Worm (Caenorhabditis elegans): ENCODE results near the gene srsx-2.
A peak's percentile ranks its signal among the peaks of the same experiment; 100 is the strongest.

srsx-2 gene

DNA sequence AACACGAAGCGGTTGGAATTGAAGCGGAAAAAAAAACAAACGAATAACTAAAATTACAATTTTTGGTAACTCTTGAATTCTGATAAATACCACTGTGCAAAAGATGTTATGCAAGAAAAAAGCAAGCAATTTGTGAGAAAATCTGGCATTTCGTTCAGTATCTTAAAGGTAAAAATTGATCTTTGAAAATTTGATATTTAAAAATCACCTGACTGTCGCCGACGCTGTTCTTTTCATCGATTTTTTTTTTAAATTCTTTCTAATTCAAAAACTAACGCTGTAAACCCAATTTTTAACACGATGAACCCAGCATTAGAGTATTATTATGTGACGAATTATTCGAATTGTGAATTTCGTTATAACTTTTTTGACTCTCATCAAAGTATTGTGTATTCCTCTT is 35.5 kb upstream of the srsx-2 start, which contains the start of gene srh-123:
Gene srh-123 (plus strand): TSS at position 301 of the 400 bp plus-strand sequence.
- TF ChIP-seq K12H6.12 (tag; optimal IDR thresholded peaks at IDR 0.05), result no peak
- TF ChIP-seq dpff-1 (tag; optimal IDR thresholded peaks at IDR 0.05), result no peak
- no peak for TF ChIP-seq ceh-100 (GFP tag; IDR thresholded peaks at IDR 0.05)
- TF ChIP-seq B0261.1 (tag; optimal IDR thresholded peaks at IDR 0.05), result no peak
- TF ChIP-seq tbp1 (GFP tag; optimal IDR thresholded peaks at IDR 0.05), result no peak
- no peak for TF ChIP-seq lag-1 (GFP tag; IDR thresholded peaks at IDR 0.05)
- TF ChIP-seq dpl-1 (GFP tag; optimal IDR thresholded peaks at IDR 0.05), result no peak
- no peak for TF ChIP-seq pha-4 (tag; optimal IDR thresholded peaks at IDR 0.05)
- no peak for TF ChIP-seq D2030.7 (GFP tag; IDR thresholded peaks at IDR 0.05)
- no peak for TF ChIP-seq rec-8 (tag; optimal IDR thresholded peaks at IDR 0.05)
- TF ChIP-seq mcd-1 (GFP tag; IDR thresholded peaks at IDR 0.05), result no peak
- TF ChIP-seq chd-7 (tag; optimal IDR thresholded peaks at IDR 0.05), result no peak
- TF ChIP-seq nfya-2 (GFP tag; IDR thresholded peaks at IDR 0.05), result no peak
- no peak for TF ChIP-seq ZK185.1 (tag; optimal IDR thresholded peaks at IDR 0.05; ENCODE audit: poor library complexity, severe bottlenecking)
- no peak for TF ChIP-seq cebp-2 (GFP tag; IDR thresholded peaks at IDR 0.05)
- TF ChIP-seq sptf-2 (GFP tag; optimal IDR thresholded peaks at IDR 0.05), result no peak
- TF ChIP-seq lsy-27 (tag; optimal IDR thresholded peaks at IDR 0.05; ENCODE audit: borderline replicate concordance, insufficient read depth), result no peak
- TF ChIP-seq ztf-6 (GFP tag; IDR thresholded peaks at IDR 0.05), result no peak
- no peak for TF ChIP-seq atf-7 (tag; optimal IDR thresholded peaks at IDR 0.05)

DNA sequence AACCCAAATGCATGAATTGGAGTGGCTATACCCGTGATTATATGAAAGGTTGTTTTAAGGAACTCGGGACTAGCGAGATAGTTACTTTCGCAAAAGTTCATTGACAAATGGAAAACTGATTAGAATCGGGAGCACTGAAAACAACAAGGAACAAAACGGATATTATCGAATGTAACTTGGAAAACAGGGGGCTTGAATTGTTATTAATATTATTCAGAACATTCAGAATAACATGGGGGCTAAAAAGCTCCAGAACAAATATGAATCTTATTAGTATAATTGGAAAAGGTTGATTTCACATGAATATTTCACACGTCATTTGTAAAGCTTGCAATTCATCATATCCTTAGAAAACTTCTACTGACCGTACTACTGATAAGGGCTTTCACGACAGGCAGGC is 33.3 kb upstream of the srsx-2 start, which contains the start of gene srh-235:
Gene srh-235 (minus strand): TSS at position 101 of the 400 bp plus-strand sequence.
- TF ChIP-seq ZK185.1 (tag; optimal IDR thresholded peaks at IDR 0.05; ENCODE audit: poor library complexity, severe bottlenecking) (no peak), hmg-20 (GFP tag; IDR thresholded peaks at IDR 0.05) (no peak), lag-1 (GFP tag; IDR thresholded peaks at IDR 0.05) (no peak), nhr-90 (tag; optimal IDR thresholded peaks at IDR 0.05) (no peak), tbp1 (GFP tag; optimal IDR thresholded peaks at IDR 0.05) (no peak)

DNA sequence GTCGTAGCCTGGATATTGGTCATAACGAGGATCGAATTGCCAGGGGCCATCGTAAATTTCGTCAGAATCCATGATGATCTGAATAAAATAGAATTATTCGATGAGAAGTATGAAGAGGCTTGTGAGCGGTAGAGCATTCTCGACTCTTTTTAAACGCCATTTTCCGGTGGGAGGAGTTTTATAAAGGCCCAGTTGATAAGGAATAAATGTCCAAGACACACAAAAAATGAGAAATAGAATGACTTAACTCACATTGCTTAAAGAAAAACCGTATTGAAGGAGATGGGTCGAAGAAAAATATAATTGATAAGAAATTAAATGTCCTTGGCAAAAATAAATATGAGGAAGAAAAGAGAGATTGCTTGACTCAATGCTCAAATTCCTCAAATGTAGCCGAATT is 31.0 kb upstream of the srsx-2 start, which contains the start of gene F20E11.17:
Gene F20E11.17 (minus strand): TSS at position 101 of the 400 bp plus-strand sequence.
- TF ChIP-seq fkh-3 (tag; optimal IDR thresholded peaks at IDR 0.05) (no peak), madf-10 (tag; optimal IDR thresholded peaks at IDR 0.05) (no peak), F22D6.2 (tag; optimal IDR thresholded peaks at IDR 0.05) (no peak)

DNA sequence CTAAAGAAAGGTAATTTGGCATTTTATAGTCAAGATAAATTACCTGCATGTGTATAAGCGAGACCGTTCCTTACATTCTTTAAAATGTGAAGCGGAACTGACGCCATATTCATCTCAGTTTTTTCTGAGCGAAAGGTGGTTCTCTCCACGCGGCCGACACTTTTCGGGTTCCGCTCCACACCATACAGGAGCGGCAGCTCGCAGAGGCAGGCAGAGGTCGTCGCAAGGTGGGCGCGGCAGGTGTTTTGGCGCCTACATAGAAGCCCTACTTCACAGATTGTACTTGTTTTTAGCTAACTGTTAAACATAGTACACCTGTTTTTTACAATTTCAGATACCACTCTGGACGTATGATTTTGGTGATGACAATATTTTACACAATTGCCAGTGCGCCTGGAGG is 29.7 kb upstream of the srsx-2 start:
- TF ChIP-seq snpc-3.4 (tag; optimal IDR thresholded peaks at IDR 0.05) (no peak), aptf-3 (GFP tag; IDR thresholded peaks at IDR 0.05) (no peak), F10E7.11 (tag; optimal IDR thresholded peaks at IDR 0.05) (no peak), T26A5.8 (tag; optimal IDR thresholded peaks at IDR 0.05) (no peak), nhr-120 (GFP tag; IDR thresholded peaks at IDR 0.05) (no peak), snpc-4 (GFP tag; optimal IDR thresholded peaks at IDR 0.05) (no peak), snpc-4 (tag; optimal IDR thresholded peaks at IDR 0.05) (peak in 1 of 4 experiments; percentile 59), bed-2 (GFP tag; IDR thresholded peaks at IDR 0.05) (no peak)

DNA sequence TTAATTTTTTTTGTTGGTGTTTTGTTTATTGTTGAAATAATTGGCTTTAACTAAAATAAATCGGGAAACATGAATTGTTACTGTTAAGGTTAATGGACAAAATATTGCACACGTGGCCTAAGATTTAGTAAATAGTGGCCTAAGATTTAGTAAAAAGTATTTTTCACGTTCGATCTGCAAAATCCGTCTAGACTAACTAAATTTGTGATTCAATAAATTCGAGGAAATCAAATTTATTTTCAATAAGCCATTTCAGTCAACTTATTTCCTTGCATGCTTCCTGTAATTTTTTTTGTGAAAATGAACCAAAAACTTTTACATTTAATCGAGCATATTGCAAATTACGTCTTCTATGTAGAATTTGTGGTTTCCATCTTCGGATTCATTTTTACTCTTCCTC is 28.5 kb upstream of the srsx-2 start, which contains the start of gene srw-72:
Gene srw-72 (plus strand): TSS at position 301 of the 400 bp plus-strand sequence.
- no peak for TF ChIP-seq T26A5.8 (tag; optimal IDR thresholded peaks at IDR 0.05)

All from whole organism, young adult.